Fruit fly (Drosophila melanogaster): ENCODE measurements around the gene CG11555.

The CG11555 gene

DNA sequence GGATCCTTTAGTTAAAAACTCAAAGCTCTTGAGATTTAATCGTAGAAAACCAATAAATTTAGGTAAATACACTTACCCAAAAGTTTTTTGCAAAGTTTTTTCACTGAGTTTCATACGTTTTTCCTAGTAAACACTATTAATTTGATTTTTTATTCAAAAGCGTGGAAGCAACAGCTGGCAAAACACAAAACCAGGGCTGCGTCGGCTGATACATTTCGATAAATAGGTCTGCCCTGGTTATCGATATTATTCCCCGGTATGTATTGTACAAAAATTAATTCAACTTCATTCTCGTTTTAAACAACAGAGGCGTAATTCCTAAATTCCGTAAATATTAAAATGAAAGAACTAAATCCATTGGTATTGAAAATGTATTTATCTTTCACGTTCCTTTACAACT is 2.1 kb upstream of the CG11555 start, which contains the start of gene Dus1 (continued):
- TF ChIP-seq grn (GFP tag; optimal IDR thresholded peaks at IDR 0.05) (no peak), Doc3 (GFP tag; IDR thresholded peaks at IDR 0.05; ENCODE audit: partially characterized antibody) (peak; percentile 68), Taf1 (GFP tag; IDR thresholded peaks at IDR 0.05) (no peak), NC2α (GFP tag; optimal IDR thresholded peaks at IDR 0.05) (no peak), dati (GFP tag; IDR thresholded peaks at IDR 0.05) (no peak), ERR (GFP tag; optimal IDR thresholded peaks at IDR 0.05) (no peak), sens (GFP tag) (peak; percentile 38), zfh1 (GFP tag; IDR thresholded peaks at IDR 0.05) (no peak), D19A (tag; optimal IDR thresholded peaks at IDR 0.05) (no peak), Jarid2 (GFP tag; optimal IDR thresholded peaks at IDR 0.05) (no peak), CG3281 (GFP tag; optimal IDR thresholded peaks at IDR 0.05) (peak; percentile 34), CG7987 (GFP tag; optimal IDR thresholded peaks at IDR 0.05) (no peak), Spps (tag; optimal IDR thresholded peaks at IDR 0.05) (no peak), grau (tag; optimal IDR thresholded peaks at IDR 0.05) (peak; percentile 7), Rx (GFP tag; IDR thresholded peaks at IDR 0.05) (no peak), CG2199 (GFP tag; IDR thresholded peaks at IDR 0.05) (no peak), CG10431 (GFP tag; optimal IDR thresholded peaks at IDR 0.05) (no peak), Fer2 (tag; optimal IDR thresholded peaks at IDR 0.05) (no peak), CG10959 (GFP tag; IDR thresholded peaks at IDR 0.05) (no peak), Pdp1 (GFP tag; optimal IDR thresholded peaks at IDR 0.05) (no peak), CG12659 (GFP tag; optimal IDR thresholded peaks at IDR 0.05) (peak; percentile 46), NfI (GFP tag; optimal IDR thresholded peaks at IDR 0.05) (no peak), CG8281 (tag; optimal IDR thresholded peaks at IDR 0.05) (no peak), Hmx (GFP tag; optimal IDR thresholded peaks at IDR 0.05) (no peak), PHDP (tag; optimal IDR thresholded peaks at IDR 0.05) (no peak), Ets97D (GFP tag; optimal IDR thresholded peaks at IDR 0.05) (peak; percentile 50), CG17385 (GFP tag; optimal IDR thresholded peaks at IDR 0.05) (no peak), Hr51 (GFP tag; optimal IDR thresholded peaks at IDR 0.05) (no peak), CG34224 (GFP tag; IDR thresholded peaks at IDR 0.05; ENCODE audit: partially characterized antibody) (peak; percentile 84), Dip3 (GFP tag; optimal IDR thresholded peaks at IDR 0.05) (no peak), CG34422 (GFP tag; IDR thresholded peaks at IDR 0.05) (peak; percentile 49; the same call in 1 of the 3 replicates), Stat92E (GFP tag; optimal IDR thresholded peaks at IDR 0.05) (peak in 1 of 3 experiments; percentile 64), CG4404 (GFP tag; IDR thresholded peaks at IDR 0.05) (no peak), onecut (GFP tag; IDR thresholded peaks at IDR 0.05) (no peak; the same call in 1 of the 2 replicates), her (GFP tag; optimal IDR thresholded peaks at IDR 0.05) (no peak), stwl (tag; optimal IDR thresholded peaks at IDR 0.05) (peak; percentile 92), CG3838 (GFP tag; optimal IDR thresholded peaks at IDR 0.05) (no peak), chif (GFP tag; optimal IDR thresholded peaks at IDR 0.05) (no peak), jigr1 (GFP tag; IDR thresholded peaks at IDR 0.05) (no peak), zen (tag; optimal IDR thresholded peaks at IDR 0.05) (no peak), ato (GFP tag; IDR thresholded peaks at IDR 0.05; ENCODE audit: partially characterized antibody) (no peak), CG15696 (tag; optimal IDR thresholded peaks at IDR 0.05) (no peak), Ptx1 (GFP tag; IDR thresholded peaks at IDR 0.05) (no peak), CG13287 (GFP tag; IDR thresholded peaks at IDR 0.05; ENCODE audit: partially characterized antibody) (peak; percentile 86), CG5245 (GFP tag; optimal IDR thresholded peaks at IDR 0.05) (no peak), CHES-1-like (GFP tag; optimal IDR thresholded peaks at IDR 0.05) (no peak), GATAe (GFP tag; conservative IDR thresholded peaks at IDR 0.05) (no peak), Fer1 (GFP tag; optimal IDR thresholded peaks at IDR 0.05) (peak; percentile 48), CG13624 (GFP tag; optimal IDR thresholded peaks at IDR 0.05) (no peak), Kr (GFP tag; optimal IDR thresholded peaks at IDR 0.05) (no peak), shn (GFP tag; optimal IDR thresholded peaks at IDR 0.05) (no peak)
